Worm (Caenorhabditis elegans) whole organism, L4 larva: ENCODE data around the gene unc-50.

Experiments
- F49E8.2 ChIP-seq: sonication (generic microtip); optimal IDR thresholded peaks from 2 replicates; lab custom pipeline; 2016; ENCODE audit warnings: missing compliant biosample characterization, mild to moderate bottlenecking, missing genetic modification characterization, borderline replicate concordance
- T26A8.4 ChIP-seq: fragments of 200-800 bp; sonication (Bioruptor generic); IDR thresholded peaks from 2 replicates; pipeline ENCODE4 v1.3.6; 2022; ENCODE audit warnings: missing genetic modification characterization, missing compliant biosample characterization
- Y48G9A.11 ChIP-seq: fragments of 200-800 bp; sonication (Bioruptor generic); IDR thresholded peaks from 2 replicates; pipeline ENCODE4 v1.3.6; 2022; ENCODE audit warnings: missing genetic modification reagents, missing genetic modification characterization, missing compliant biosample characterization
- ZK337.2 ChIP-seq: fragments of 200-800 bp; sonication (Bioruptor generic); IDR thresholded peaks from 2 replicates; pipeline ENCODE4 v1.3.6; 2022; ENCODE audit warnings: missing genetic modification reagents, missing genetic modification characterization, missing compliant biosample characterization
- ZK546.5 ChIP-seq, 2 experiments: sonication (generic microtip); optimal IDR thresholded peaks; 2 replicates each; lab custom pipeline; 2017; ENCODE audit warnings: missing biosample characterization in 2 of 2, missing genetic modification characterization in 2 of 2
- arid-1 ChIP-seq: fragments of 200-800 bp; sonication (Bioruptor generic); conservative IDR thresholded peaks from 2 replicates; pipeline ENCODE4 v1.3.6; 2022; ENCODE audit warnings: missing genetic modification reagents, missing genetic modification characterization, missing compliant biosample characterization
- ceh-44 ChIP-seq: fragments of 200-800 bp; sonication (Bioruptor generic); IDR thresholded peaks from 2 replicates; pipeline ENCODE4 v1.3.6; 2022; ENCODE audit warnings: missing genetic modification reagents, missing genetic modification characterization, missing compliant biosample characterization
- ctbp-1 ChIP-seq: fragments of 200-800 bp; sonication (Bioruptor generic); IDR thresholded peaks from 2 replicates; pipeline ENCODE4 v1.3.6; 2022; ENCODE audit warnings: missing genetic modification reagents, missing genetic modification characterization, missing compliant biosample characterization
- daf-12 ChIP-seq: fragments of 150-350 bp; optimal IDR thresholded peaks from 2 replicates; lab custom pipeline; 2014; ENCODE audit warnings: missing biosample characterization, missing genetic modification reagents, missing genetic modification characterization
- daf-16 ChIP-seq, 3 experiments: sonication (generic microtip); optimal IDR thresholded peaks; 2 replicates each; lab custom pipeline; 2016 to 2017; ENCODE audit warnings: missing genetic modification characterization in 3 of 3, missing genetic modification reagents in 3 of 3, mild to moderate bottlenecking in 2 of 3, missing compliant biosample characterization in 2 of 3, missing biosample characterization in 1 of 3, moderate library complexity in 1 of 3
- dmd-6 ChIP-seq: fragments of 200-800 bp; sonication (Bioruptor generic); IDR thresholded peaks from 2 replicates; pipeline ENCODE4 v1.3.6; 2022; ENCODE audit warnings: missing genetic modification reagents, missing genetic modification characterization, missing compliant biosample characterization
- dpl-1 ChIP-seq: fragments of 150-350 bp; optimal IDR thresholded peaks from 2 replicates; lab custom pipeline; 2014; ENCODE audit warnings: missing biosample characterization, missing genetic modification reagents, missing genetic modification characterization
- dve-1 ChIP-seq: sonication (generic microtip); optimal IDR thresholded peaks from 2 replicates; lab custom pipeline; 2017; ENCODE audit warnings: antibody characterized with exemption, mild to moderate bottlenecking, missing genetic modification characterization, missing compliant biosample characterization; ENCODE audit not compliant: insufficient read depth
- egl-43 ChIP-seq: fragments of 200-800 bp; sonication (Bioruptor generic); IDR thresholded peaks from 2 replicates; pipeline ENCODE4 v1.3.6; 2022; ENCODE audit warnings: missing genetic modification reagents, missing genetic modification characterization, missing compliant biosample characterization
- hlh-11 ChIP-seq: fragments of 200-800 bp; sonication (Bioruptor generic); optimal IDR thresholded peaks from 2 replicates; lab custom pipeline; 2018; ENCODE audit warnings: mild to moderate bottlenecking, missing genetic modification characterization, missing compliant biosample characterization
- hlh-30 ChIP-seq: sonication (generic microtip); optimal IDR thresholded peaks from 2 replicates; lab custom pipeline; 2017; ENCODE audit warnings: antibody characterized with exemption, mild to moderate bottlenecking, missing genetic modification characterization, missing compliant biosample characterization; ENCODE audit not compliant: insufficient read depth
- lim-7 ChIP-seq: fragments of 200-800 bp; sonication (Bioruptor generic); IDR thresholded peaks from 2 replicates; pipeline ENCODE4 v1.3.6; 2022; ENCODE audit warnings: missing genetic modification characterization, missing compliant biosample characterization
- lin-38 ChIP-seq: fragments of 200-800 bp; sonication (Bioruptor generic); IDR thresholded peaks from 2 replicates; pipeline ENCODE4 v1.3.6; 2022; ENCODE audit warnings: missing genetic modification reagents, missing genetic modification characterization, missing compliant biosample characterization
- lin-39 ChIP-seq: fragments of 150-350 bp; optimal IDR thresholded peaks from 2 replicates; lab custom pipeline; 2014; ENCODE audit warnings: missing biosample characterization, missing genetic modification reagents, missing genetic modification characterization
- mdt-29 ChIP-seq: fragments of 200-800 bp; sonication (Bioruptor generic); IDR thresholded peaks from 2 replicates; pipeline ENCODE4 v1.3.6; 2022; ENCODE audit warnings: missing genetic modification reagents, missing genetic modification characterization, missing compliant biosample characterization
- mes-2 ChIP-seq: sonication (generic microtip); optimal IDR thresholded peaks from 2 replicates; lab custom pipeline; 2016; ENCODE audit warnings: missing genotype, mild to moderate bottlenecking, missing genetic modification characterization, missing compliant biosample characterization; ENCODE audit not compliant: poor library complexity, severe bottlenecking
- nhr-10 ChIP-seq: fragments of 150-350 bp; optimal IDR thresholded peaks from 2 replicates; lab custom pipeline; 2014; ENCODE audit warnings: missing biosample characterization, missing genetic modification characterization
- nhr-111 ChIP-seq: fragments of 200-800 bp; sonication (Bioruptor generic); optimal IDR thresholded peaks from 2 replicates; lab custom pipeline; 2018; ENCODE audit warnings: mild to moderate bottlenecking, missing genetic modification characterization, missing compliant biosample characterization
- nhr-28 ChIP-seq: fragments of 150-350 bp; optimal IDR thresholded peaks from 2 replicates; lab custom pipeline; 2014; ENCODE audit warnings: missing biosample characterization, missing genetic modification characterization
- nhr-6 ChIP-seq: fragments of 150-350 bp; optimal IDR thresholded peaks from 2 replicates; lab custom pipeline; 2014; ENCODE audit warnings: missing biosample characterization, missing genetic modification characterization
- pha-4 ChIP-seq, 2 experiments: fragments of 150-350 bp in 1 of 2; fragments of 200-800 bp in 1 of 2; sonication (Bioruptor generic) in 1 of 2; IDR thresholded peaks in 1 of 2; optimal IDR thresholded peaks in 1 of 2; 2 replicates each; pipeline versions ENCODE4 v1.3.6 to Lab custom; 2014 to 2022; ENCODE audit warnings: missing genetic modification characterization in 2 of 2, missing genetic modification reagents in 2 of 2, missing biosample characterization in 1 of 2, missing compliant biosample characterization in 1 of 2
- php-3 ChIP-seq: fragments of 200-800 bp; sonication (Bioruptor generic); IDR thresholded peaks from 2 replicates; pipeline ENCODE4 v1.3.6; 2022; ENCODE audit warnings: missing genetic modification reagents, missing genetic modification characterization, missing compliant biosample characterization
- set-16 ChIP-seq: fragments of 200-800 bp; sonication (Bioruptor generic); IDR thresholded peaks from 2 replicates; pipeline ENCODE4 v1.3.6; 2022; ENCODE audit warnings: missing genetic modification reagents, missing genetic modification characterization, missing compliant biosample characterization
- snpc-1.2 ChIP-seq: fragments of 200-800 bp; sonication (Bioruptor generic); IDR thresholded peaks from 2 replicates; pipeline ENCODE4 v1.3.6; 2022; ENCODE audit warnings: missing genetic modification reagents, missing genetic modification characterization, missing compliant biosample characterization
- unc-130 ChIP-seq: sonication (generic microtip); optimal IDR thresholded peaks from 2 replicates; lab custom pipeline; 2016; ENCODE audit warnings: missing genetic modification reagents, missing genetic modification characterization, missing compliant biosample characterization
- unc-62 ChIP-seq, 3 experiments: fragments of 150-350 bp in 1 of 3; sonication (generic microtip); optimal IDR thresholded peaks in 2 of 3; peaks in 1 of 3; 1 replicate in 1 of 3; 2 replicates in 2 of 3; lab custom pipeline; 2014 to 2017; ENCODE audit warnings: missing biosample characterization in 3 of 3, missing genetic modification characterization in 3 of 3, missing genetic modification reagents in 3 of 3, missing genotype in 1 of 3
- ztf-11 ChIP-seq: fragments of 150-350 bp; optimal IDR thresholded peaks from 2 replicates; lab custom pipeline; 2014; ENCODE audit warnings: missing biosample characterization, missing genetic modification characterization

The unc-50 gene

ce11 chrIII:10328565-10329541 lies 10.9 kb upstream of the unc-50 start:
- TF ChIP-seq ztf-11 (tag; lab: Kevin White, UChicago) (no peak), unc-62 (GFP tag; optimal IDR thresholded peaks at IDR 0.05 in 1 of 2; lab: Kevin White, UChicago) (peak in 1 of 2 experiments; percentile 89), unc-62 (tag; optimal IDR thresholded peaks at IDR 0.05; lab: Kevin White, UChicago) (no peak), hlh-11 (peak; percentile 0), mes-2 (tag; lab: Kevin White, UChicago) (no peak), pha-4 (GFP tag; IDR thresholded peaks at IDR 0.05; lab: Robert Waterston, UW) (no peak), pha-4 (tag; optimal IDR thresholded peaks at IDR 0.05; lab: Kevin White, UChicago) (peak; percentile 49), php-3 (0 out of 2 replicates have a peak, but pooled peaks have one; percentile 7), Y48G9A.11 (0 out of 2 replicates have a peak, but pooled peaks have one; percentile 29), ZK337.2 (GFP tag; lab: Robert Waterston, UW) (no peak), nhr-6 (tag; lab: Kevin White, UChicago) (peak; percentile 29), daf-16 (GFP tag; optimal IDR thresholded peaks at IDR 0.05; lab: Kevin White, UChicago) (no peak), daf-16 (tag; optimal IDR thresholded peaks at IDR 0.05; lab: Kevin White, UChicago) (peak; percentile 44), lin-39 (tag; lab: Kevin White, UChicago) (no peak), hlh-30 (tag; lab: Kevin White, UChicago) (peak; percentile 32), dmd-6 (GFP tag; lab: Robert Waterston, UW) (peak; percentile 21; the same call in 1 of the 2 replicates), ZK546.5 (tag; optimal IDR thresholded peaks at IDR 0.05; lab: Kevin White, UChicago) (no peak), mdt-29 (GFP tag; lab: Robert Waterston, UW) (no peak), nhr-28 (peak; percentile 7), dve-1 (tag; lab: Kevin White, UChicago) (peak; percentile 13), ctbp-1 (no peak), lim-7 (GFP tag; lab: Robert Waterston, UW) (no peak), nhr-111 (GFP tag; lab: Kevin White, UChicago) (no peak), T26A8.4 (GFP tag; lab: Robert Waterston, UW) (no peak), set-16 (GFP tag; lab: Robert Waterston, UW) (peak; percentile 89)

- TF ChIP-seq set-16 (GFP tag; lab: Robert Waterston, UW) (peak; percentile 79), daf-12 (tag; lab: Kevin White, UChicago) (no peak), egl-43 (peak; percentile 61; the same call in 1 of the 2 replicates), lin-39 (tag; lab: Kevin White, UChicago) (no peak)
- TF ChIP-seq, all 104 proteins: peak for 2
Measured at ce11 chrIII:10326327-10326726, 8.4 kb upstream of the unc-50 start.

- TF ChIP-seq dpl-1 (GFP tag; lab: Kevin White, UChicago) (peak; percentile 37), nhr-10 (tag; lab: Kevin White, UChicago) (no peak)
- TF ChIP-seq, all 104 proteins: peak for 1
Measured at ce11 chrIII:10320788-10321187, 2.8 kb upstream of the unc-50 start, which contains the start of gene sas-7. sas-7 (plus strand) TSS chrIII:10321019.

- TF ChIP-seq unc-130 (GFP tag; lab: Kevin White, UChicago) (peak; percentile 74), F49E8.2 (tag; lab: Kevin White, UChicago) (peak; percentile 43), lin-38 (GFP tag; lab: Robert Waterston, UW) (peak; percentile 79), T26A8.4 (GFP tag; lab: Robert Waterston, UW) (0 out of 2 replicates have a peak, but pooled peaks have one; percentile 22), arid-1 (GFP tag; lab: Robert Waterston, UW) (peak; percentile 27; the same call in 1 of the 2 replicates), snpc-1.2 (GFP tag; lab: Robert Waterston, UW) (peak; percentile 69; the same call in 1 of the 2 replicates), mes-2 (tag; lab: Kevin White, UChicago) (peak; percentile 3), ceh-44 (GFP tag; lab: Robert Waterston, UW) (0 out of 2 replicates have a peak, but pooled peaks have one; percentile 4), Y48G9A.11 (0 out of 2 replicates have a peak, but pooled peaks have one; percentile 59)
Measured at ce11 chrIII:10320228-10320705, 2.3 kb upstream of the unc-50 start.
